Fruit fly (Drosophila melanogaster) Kc167 (cell line): ENCODE results near the gene CG13829.

Experiments
- Myc ChIP-seq: fragments of >200 bp; optimal IDR thresholded peaks from 2 replicates; lab custom pipeline; 2017; ENCODE audit warnings: missing external identifiers
- Sin3A ChIP-seq: fragments of >200 bp; optimal IDR thresholded peaks from 2 replicates; lab custom pipeline; 2018; ENCODE audit warnings: missing external identifiers
- h ChIP-seq: fragments of >200 bp; optimal IDR thresholded peaks from 3 replicates; lab custom pipeline; 2018; ENCODE audit warnings: missing external identifiers
- insv ChIP-seq: fragments of >200 bp; optimal IDR thresholded peaks from 3 replicates; lab custom pipeline; 2018; ENCODE audit warnings: missing external identifiers
- psq ChIP-seq: fragments of >200 bp; optimal IDR thresholded peaks from 2 replicates; lab custom pipeline; 2017; ENCODE audit warnings: missing external identifiers

DNA sequence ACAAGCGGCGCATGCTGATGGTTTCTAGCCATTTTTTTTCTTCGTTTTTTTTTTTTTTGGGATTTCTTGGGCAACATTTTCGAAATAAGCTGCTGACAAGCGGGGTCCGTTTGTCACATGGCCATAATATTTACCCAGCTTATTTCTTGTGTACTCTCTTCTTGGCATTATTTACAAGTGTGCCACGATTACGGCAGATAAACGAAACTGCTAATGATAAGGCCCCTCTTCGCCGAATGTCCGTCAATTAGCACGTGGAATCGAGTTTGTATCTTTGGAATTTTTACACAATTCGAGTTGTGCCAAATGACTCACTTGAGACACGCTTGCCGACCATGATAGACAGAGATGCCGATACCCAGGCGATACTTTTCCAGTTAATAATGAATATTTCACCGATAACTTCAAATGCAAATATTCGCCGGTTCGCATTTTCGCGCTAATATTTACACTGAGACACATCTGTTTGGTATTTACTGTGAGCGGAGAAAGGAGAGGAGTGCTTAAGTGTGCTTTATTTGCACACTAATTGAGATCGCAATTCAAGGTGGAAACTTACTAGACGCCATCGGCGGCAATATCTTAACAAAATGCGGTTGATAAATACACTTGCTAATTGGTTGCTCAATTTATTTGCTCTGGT is 15.4 kb upstream of the CG13829 start:
- TF ChIP-seq Myc (lab: Kevin White, UChicago) (no peak), insv (no peak), Sin3A (lab: Kevin White, UChicago) (no peak), h (lab: Kevin White, UChicago) (no peak), psq (lab: Kevin White, UChicago) (no peak)
